Worm (Caenorhabditis elegans): Measurements from ENCODE around the gene hpo-8.

The hpo-8 gene

DNA sequence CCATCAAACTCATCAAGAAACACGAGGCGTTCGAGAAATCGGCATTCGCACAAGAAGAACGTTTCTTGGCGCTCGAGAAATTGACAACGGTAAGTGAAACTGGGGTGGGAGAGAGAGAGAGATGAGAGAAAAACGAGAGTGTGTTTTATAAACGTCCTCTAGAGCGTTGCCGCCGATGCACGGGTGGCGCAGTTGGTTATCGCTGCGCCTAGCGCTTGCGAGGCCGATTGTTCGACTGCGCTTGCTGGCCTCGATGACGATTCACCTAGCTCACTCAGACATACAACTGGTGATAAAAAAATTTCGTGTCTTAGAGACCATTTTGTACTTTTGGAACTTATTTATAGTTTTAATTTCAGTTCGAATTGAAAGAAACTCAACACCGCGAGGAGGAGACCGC is 49.7 kb downstream of the hpo-8 start (continued):
- TF ChIP-seq lir-3 (tag; optimal IDR thresholded peaks at IDR 0.05) (peak; percentile 57), zip-2 (tag; optimal IDR thresholded peaks at IDR 0.05) (no peak), saeg-2 (GFP tag; IDR thresholded peaks at IDR 0.05) (no peak), nhr-28 (tag; optimal IDR thresholded peaks at IDR 0.05) (peak; percentile 20), lsy-2 (tag; optimal IDR thresholded peaks at IDR 0.05) (peak in 1 of 2 experiments; percentile 49), F49E8.2 (tag; optimal IDR thresholded peaks at IDR 0.05; ENCODE audit: borderline replicate concordance) (peak; percentile 55), nhr-48 (tag; optimal IDR thresholded peaks at IDR 0.05) (peak; percentile 75), jun-1 (tag; optimal IDR thresholded peaks at IDR 0.05) (peak; percentile 48), nhr-102 (tag; optimal IDR thresholded peaks at IDR 0.05) (peak; percentile 80), dmd-9 (GFP tag; IDR thresholded peaks at IDR 0.05) (peak; percentile 72)

All from whole organism, L4 larva.